Worm (Caenorhabditis elegans): Measurements from ENCODE around the gene srh-111.

DNA sequence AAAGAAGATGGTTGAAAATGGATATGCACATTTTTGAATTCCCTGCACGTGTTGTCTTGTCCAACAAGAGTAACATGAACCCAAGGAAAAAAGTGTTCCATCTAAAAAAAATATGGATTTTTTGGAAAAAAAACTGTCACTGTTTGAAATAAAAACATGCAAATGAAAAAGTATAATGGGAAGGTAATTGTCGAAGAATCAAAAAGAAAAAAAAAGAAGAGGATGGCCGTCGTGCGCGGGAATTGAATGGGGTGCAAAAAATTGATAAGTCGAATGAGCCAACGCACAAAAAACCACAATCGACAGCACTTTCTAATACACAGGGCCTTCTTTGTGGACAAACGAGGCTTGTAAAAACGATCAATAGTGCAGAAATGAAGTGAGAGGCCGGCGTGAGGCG is 8.8 kb upstream of the srh-111 start, which contains the start of gene fbxa-102:
- TF ChIP-seq pax-3 (tag; optimal IDR thresholded peaks at IDR 0.05) (no peak), blmp-1 (tag; optimal IDR thresholded peaks at IDR 0.05) (no peak), aly-2 (tag; optimal IDR thresholded peaks at IDR 0.05) (no peak), unc-62 (GFP tag; optimal IDR thresholded peaks at IDR 0.05) (no peak), lin-15B (tag; optimal IDR thresholded peaks at IDR 0.05) (no peak), lin-13 (GFP tag; optimal IDR thresholded peaks at IDR 0.05) (no peak), ceh-82 (tag; optimal IDR thresholded peaks at IDR 0.05) (no peak)
